Worm (Caenorhabditis elegans) whole organism, L3 larva: Measurements from ENCODE around the gene F22B5.4.

ENCODE experiments used
- ZK546.5 ChIP-seq: sonication (generic microtip); optimal IDR thresholded peaks from 2 replicates; lab custom pipeline; 2017; ENCODE audit warnings: missing biosample characterization, missing genetic modification characterization
- egl-5 ChIP-seq: fragments of 150-350 bp; optimal IDR thresholded peaks from 2 replicates; lab custom pipeline; 2017; ENCODE audit warnings: missing biosample characterization, missing genetic modification reagents, missing genetic modification characterization, inconsistent platforms
- lin-15B ChIP-seq: fragments of 150-350 bp; optimal IDR thresholded peaks from 2 replicates; lab custom pipeline; 2014; ENCODE audit warnings: missing biosample characterization, missing genetic modification characterization
- sea-2 ChIP-seq: fragments of 150-350 bp; sonication (generic microtip); optimal IDR thresholded peaks from 4 replicates; lab custom pipeline; 2014; ENCODE audit warnings: missing biosample characterization, missing genetic modification reagents, missing genetic modification characterization
- unc-62 ChIP-seq: fragments of 150-350 bp; sonication (generic microtip); optimal IDR thresholded peaks from 4 replicates; lab custom pipeline; 2014; ENCODE audit warnings: missing biosample characterization, missing genetic modification reagents, missing genetic modification characterization

DNA sequence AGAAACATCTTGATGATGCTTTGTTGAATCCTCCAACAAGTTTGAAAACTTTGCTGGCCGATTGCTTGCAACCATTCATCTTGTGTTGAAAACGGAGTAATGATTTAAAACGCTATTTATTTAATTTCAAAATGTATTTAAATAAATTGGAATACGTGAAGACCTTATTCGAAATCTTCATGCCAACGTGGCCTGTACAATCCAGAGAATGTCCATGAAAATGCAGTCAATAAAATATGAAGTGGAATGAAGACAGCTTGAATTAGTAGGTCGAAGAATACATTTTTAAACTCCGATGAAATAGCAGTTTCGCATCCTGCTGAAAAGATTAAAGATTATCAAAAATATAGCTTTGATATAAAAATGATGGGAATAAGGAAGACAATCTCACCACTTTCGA, 5.0 kb downstream of the F22B5.4 start, which contains the start of gene F22B5.5:
- TF ChIP-seq sea-2 (GFP tag; lab: Kevin White, UChicago) (no peak), lin-15B (no peak), ZK546.5 (tag; lab: Kevin White, UChicago) (no peak), unc-62 (GFP tag; lab: Kevin White, UChicago) (no peak), egl-5 (tag; lab: Kevin White, UChicago) (no peak)
